Worm (Caenorhabditis elegans) whole organism, mixed stage, embryonic: Measurements from ENCODE around the gene C16C8.10.

Experiments
- ceh-39 ChIP-seq: fragments of 150-350 bp; optimal IDR thresholded peaks from 2 replicates; lab custom pipeline; 2014; ENCODE audit warnings: missing biosample characterization, missing genetic modification characterization
- ceh-83 ChIP-seq: fragments of 200-800 bp; sonication (Bioruptor generic); optimal IDR thresholded peaks from 2 replicates; lab custom pipeline; 2018; ENCODE audit warnings: mild to moderate bottlenecking, missing genetic modification characterization, missing compliant biosample characterization
- elt-3 ChIP-seq: fragments of 150-350 bp; optimal IDR thresholded peaks from 2 replicates; lab custom pipeline; 2014; ENCODE audit warnings: missing biosample characterization, missing genetic modification characterization
- ham-2 ChIP-seq: fragments of 200-800 bp; sonication (Bioruptor generic); optimal IDR thresholded peaks from 2 replicates; lab custom pipeline; 2018; ENCODE audit warnings: mild to moderate bottlenecking, missing genetic modification characterization, missing compliant biosample characterization
- lin-13 ChIP-seq: fragments of 150-350 bp; optimal IDR thresholded peaks from 2 replicates; lab custom pipeline; 2014; ENCODE audit warnings: missing biosample characterization, missing genetic modification characterization
- lsy-2 ChIP-seq: fragments of 150-350 bp; optimal IDR thresholded peaks from 2 replicates; lab custom pipeline; 2014; ENCODE audit warnings: missing biosample characterization, missing genetic modification characterization
- nhr-12 ChIP-seq: fragments of 150-350 bp; optimal IDR thresholded peaks from 2 replicates; lab custom pipeline; 2014; ENCODE audit warnings: missing biosample characterization, missing genetic modification characterization
- pha-4 ChIP-seq: fragments of 150-350 bp; optimal IDR thresholded peaks from 2 replicates; lab custom pipeline; 2018; ENCODE audit warnings: missing biosample characterization, missing genetic modification reagents, missing genetic modification characterization
- snpc-4 ChIP-seq: fragments of 150-350 bp; optimal IDR thresholded peaks from 2 replicates; lab custom pipeline; 2014; ENCODE audit warnings: missing biosample characterization, missing genetic modification characterization
- unc-39 ChIP-seq: fragments of 150-350 bp; optimal IDR thresholded peaks from 2 replicates; lab custom pipeline; 2014; ENCODE audit warnings: missing biosample characterization, missing genetic modification characterization
- ztf-11 ChIP-seq: fragments of 150-350 bp; optimal IDR thresholded peaks from 2 replicates; lab custom pipeline; 2014; ENCODE audit warnings: missing biosample characterization, missing genetic modification characterization

DNA sequence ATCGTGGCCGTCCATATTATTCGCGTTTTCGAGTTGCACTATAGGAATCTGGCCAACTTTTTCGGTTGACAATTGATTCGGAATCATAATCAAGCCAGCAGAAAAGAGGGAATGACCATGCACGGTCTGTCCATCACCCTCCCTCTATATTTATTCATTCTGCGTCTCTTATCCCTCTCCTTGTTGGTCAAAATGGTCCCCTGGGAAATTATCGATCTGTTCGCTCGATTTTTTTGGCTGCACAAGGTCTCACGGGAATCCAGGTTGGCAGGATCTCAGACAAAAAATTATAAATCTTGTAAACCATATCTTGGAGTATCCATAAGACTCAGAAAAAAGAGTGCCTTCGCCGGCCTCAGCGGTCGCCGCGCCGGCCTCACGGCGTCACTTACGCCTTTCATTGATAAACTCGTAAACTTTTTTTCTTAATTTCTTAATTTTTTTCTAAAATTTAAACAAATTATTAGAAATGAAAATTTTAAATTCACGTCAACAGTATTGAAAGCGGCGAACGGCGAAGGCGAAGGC is 50.0 kb downstream of the C16C8.10 start, which contains the start of the genes F18A12.7 and F18A12.2:
- no peak for TF ChIP-seq lsy-2 (tag; lab: Kevin White, UChicago)
- TF ChIP-seq ztf-11 (tag; lab: Kevin White, UChicago) = no peak
- no peak for TF ChIP-seq elt-3 (tag; lab: Kevin White, UChicago)
- no peak for TF ChIP-seq ceh-83 (GFP tag; lab: Kevin White, UChicago)
- TF ChIP-seq lin-13 (tag; lab: Kevin White, UChicago) = no peak
- no peak for TF ChIP-seq pha-4 (tag; lab: Kevin White, UChicago)
- TF ChIP-seq snpc-4 = no peak
- no peak for TF ChIP-seq unc-39
- TF ChIP-seq nhr-12 (tag; lab: Kevin White, UChicago) = no peak
- no peak for TF ChIP-seq ceh-39
- no peak for TF ChIP-seq ham-2 (GFP tag; lab: Kevin White, UChicago)
